Worm (Caenorhabditis elegans) whole organism, L3 larva: ENCODE data around the gene C53C11.2.

Experiments used
- ceh-82 ChIP-seq: fragments of 150-350 bp; optimal IDR thresholded peaks from 2 replicates; lab custom pipeline; 2014; ENCODE audit warnings: missing biosample characterization, missing genetic modification characterization
- elt-3 ChIP-seq, 3 experiments: fragments of 150-350 bp in 1 of 3; sonication (generic microtip) in 2 of 3; optimal IDR thresholded peaks; 2 replicates in 2 of 3; 4 replicates in 1 of 3; lab custom pipeline; 2014 to 2017; ENCODE audit warnings: missing biosample characterization in 3 of 3, missing genetic modification characterization in 3 of 3
- eor-1 ChIP-seq, 2 experiments: fragments of 150-350 bp; optimal IDR thresholded peaks; 2 replicates each; lab custom pipeline; 2014 to 2018; ENCODE audit warnings: missing biosample characterization in 2 of 2, missing genetic modification characterization in 2 of 2
- nhr-237 ChIP-seq: fragments of 150-350 bp; optimal IDR thresholded peaks from 2 replicates; lab custom pipeline; 2014; ENCODE audit warnings: missing biosample characterization, missing genetic modification characterization
- nhr-77 ChIP-seq: fragments of 150-350 bp; optimal IDR thresholded peaks from 2 replicates; lab custom pipeline; 2014; ENCODE audit warnings: missing biosample characterization, missing genetic modification characterization
- snpc-4 ChIP-seq: fragments of 150-350 bp; optimal IDR thresholded peaks from 2 replicates; lab custom pipeline; 2014; ENCODE audit warnings: missing biosample characterization, missing genetic modification characterization
- tbx-2 ChIP-seq: sonication (generic microtip); optimal IDR thresholded peaks from 2 replicates; lab custom pipeline; 2016; ENCODE audit warnings: mild to moderate bottlenecking, missing genetic modification characterization, missing compliant biosample characterization
- unc-39 ChIP-seq: sonication (generic microtip); optimal IDR thresholded peaks from 4 replicates; lab custom pipeline; 2017; ENCODE audit warnings: missing biosample characterization, missing genetic modification characterization
- unc-62 ChIP-seq: fragments of 150-350 bp; sonication (generic microtip); optimal IDR thresholded peaks from 4 replicates; lab custom pipeline; 2014; ENCODE audit warnings: missing biosample characterization, missing genetic modification reagents, missing genetic modification characterization
- zag-1 ChIP-seq: fragments of 150-350 bp; optimal IDR thresholded peaks from 2 replicates; lab custom pipeline; 2014; ENCODE audit warnings: missing biosample characterization, missing genetic modification characterization
- ztf-11 ChIP-seq: fragments of 150-350 bp; optimal IDR thresholded peaks from 2 replicates; lab custom pipeline; 2014; ENCODE audit warnings: missing biosample characterization, missing genetic modification characterization

- TF ChIP-seq ceh-82 (tag; lab: Kevin White, UChicago) (no peak), nhr-77 (tag; lab: Kevin White, UChicago) (no peak), unc-39 (tag; lab: Kevin White, UChicago) (no peak), elt-3 (tag; optimal IDR thresholded peaks at IDR 0.05; lab: Kevin White, UChicago) (no peak), ztf-11 (tag; lab: Kevin White, UChicago) (no peak), tbx-2 (no peak), unc-62 (GFP tag; lab: Kevin White, UChicago) (no peak), nhr-237 (tag; lab: Kevin White, UChicago) (no peak), snpc-4 (tag; lab: Kevin White, UChicago) (no peak), zag-1 (tag; lab: Kevin White, UChicago) (no peak), eor-1 (tag; optimal IDR thresholded peaks at IDR 0.05; lab: Kevin White, UChicago) (no peak)
Observed at ce11 chrX:17368542-17368941, 32.1 kb downstream of the C53C11.2 start, which contains the start of gene mfsd-10.
